Worm (Caenorhabditis elegans): ENCODE results near the gene bgnt-1.2.

DNA sequence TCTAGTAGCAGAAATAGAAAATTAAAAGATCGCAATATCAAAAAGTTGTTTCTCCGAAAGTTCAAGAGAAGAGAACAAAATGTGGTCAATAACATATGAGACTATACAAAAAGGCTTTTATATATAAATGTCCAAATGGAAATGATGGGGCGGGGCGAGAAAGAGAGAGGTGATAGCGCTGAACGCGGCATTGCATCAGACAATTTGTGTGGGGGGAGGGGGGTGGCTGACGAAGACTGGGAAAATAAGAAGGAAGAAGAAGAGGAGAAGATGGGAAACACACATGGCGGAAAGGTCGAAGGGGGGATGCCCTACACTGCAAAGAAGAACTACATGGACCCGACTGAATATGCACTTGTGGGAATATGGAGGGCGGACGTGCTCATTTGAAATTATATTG is 16.8 kb upstream of the bgnt-1.2 start:
- TF ChIP-seq tbx-37 (GFP tag; conservative IDR thresholded peaks at IDR 0.05): no peak
- TF ChIP-seq scrt-1 (GFP tag; IDR thresholded peaks at IDR 0.05): no peak
- no peak for TF ChIP-seq ceh-36 (tag; optimal IDR thresholded peaks at IDR 0.05)
- TF ChIP-seq tra-4 (tag; optimal IDR thresholded peaks at IDR 0.05): no peak

Data from whole organism, early embryonic.